ENCODE assay signal across 5 fruit fly cellular contexts in genomic region chr3L:2262515-2262944, dm6.
A peak's percentile ranks its signal among the peaks of the same experiment; 100 is the strongest.
TF ChIP-seq lines count a peak whose summit lies in the region.

oxt (minus strand) TSS chr3L:2262664.
CG13807 (plus strand) TSS chr3L:2262919.

- TF ChIP-seq CTCF in whole organism, embryonic (GFP tag; optimal IDR thresholded peaks at IDR 0.05; lab: Kevin White, UChicago), result peak; percentile 23

TF ChIP-seq in whole organism, adult, 20 proteins besides CTCF, POLR2A, EP300 and RAD21 (continues in another document):
- TF ChIP-seq cnc (optimal IDR thresholded peaks at IDR 0.05; lab: Kevin White, UChicago) (no peak), kay (GFP tag; lab: Kevin White, UChicago; ENCODE audit: borderline replicate concordance) (no peak), toe (GFP tag; optimal IDR thresholded peaks at IDR 0.05; lab: Kevin White, UChicago) (peak; percentile 72), CG7045 (GFP tag; optimal IDR thresholded peaks at IDR 0.05; lab: Kevin White, UChicago) (peak; percentile 86), cic (GFP tag; optimal IDR thresholded peaks at IDR 0.05; lab: Kevin White, UChicago) (peak; percentile 17), CG5204 (GFP tag; optimal IDR thresholded peaks at IDR 0.05; lab: Kevin White, UChicago) (peak; percentile 77), ovo (GFP tag; optimal IDR thresholded peaks at IDR 0.05; lab: Kevin White, UChicago) (peak; percentile 62), Clk (GFP tag; optimal IDR thresholded peaks at IDR 0.05; lab: Kevin White, UChicago) (no peak), CG12768 (GFP tag; optimal IDR thresholded peaks at IDR 0.05; lab: Kevin White, UChicago) (peak; percentile 72), CG14711 (tag; optimal IDR thresholded peaks at IDR 0.05; lab: Kevin White, UChicago) (peak; percentile 79), bab1 (GFP tag; optimal IDR thresholded peaks at IDR 0.05; lab: Kevin White, UChicago) (peak; percentile 96), CG7101 (tag; optimal IDR thresholded peaks at IDR 0.05; lab: Kevin White, UChicago) (peak; percentile 90), Mnt (GFP tag; optimal IDR thresholded peaks at IDR 0.05; lab: Kevin White, UChicago) (peak; percentile 78), pad (GFP tag; optimal IDR thresholded peaks at IDR 0.05; lab: Kevin White, UChicago) (peak; percentile 71), CG33017 (tag; optimal IDR thresholded peaks at IDR 0.05; lab: Kevin White, UChicago) (peak; percentile 78), tj (GFP tag; optimal IDR thresholded peaks at IDR 0.05; lab: Kevin White, UChicago) (peak; percentile 70), CG11617 (GFP tag; optimal IDR thresholded peaks at IDR 0.05; lab: Kevin White, UChicago) (peak; percentile 89), Hr96 (GFP tag; optimal IDR thresholded peaks at IDR 0.05; lab: Kevin White, UChicago) (peak; percentile 72)

TF ChIP-seq in whole organism, embryonic, 481 proteins besides CTCF, POLR2A, EP300 and RAD21 (continues in another document):
- TF ChIP-seq ase (GFP tag; IDR thresholded peaks at IDR 0.05; lab: Robert Waterston, UW) (peak; percentile 92), CG10274 (GFP tag; optimal IDR thresholded peaks at IDR 0.05; lab: Kevin White, UChicago) (peak; percentile 42), ems (GFP tag; optimal IDR thresholded peaks at IDR 0.05; lab: Kevin White, UChicago) (peak; percentile 66), CG14014 (GFP tag; IDR thresholded peaks at IDR 0.05; lab: Robert Waterston, UW) (peak; percentile 87), gem (tag; optimal IDR thresholded peaks at IDR 0.05; lab: Kevin White, UChicago) (peak; percentile 93), Hmr (GFP tag; optimal IDR thresholded peaks at IDR 0.05; lab: Kevin White, UChicago) (peak; percentile 89), CG7556 (GFP tag; optimal IDR thresholded peaks at IDR 0.05; lab: Kevin White, UChicago) (peak; percentile 82), ash1 (GFP tag; optimal IDR thresholded peaks at IDR 0.05; lab: Kevin White, UChicago) (peak; percentile 9), Dfd (GFP tag; optimal IDR thresholded peaks at IDR 0.05; lab: Kevin White, UChicago) (no peak), CG6813 (GFP tag; optimal IDR thresholded peaks at IDR 0.05; lab: Kevin White, UChicago) (peak; percentile 45), dmrt99B (tag; optimal IDR thresholded peaks at IDR 0.05; lab: Kevin White, UChicago) (peak; percentile 85), CG2116 (GFP tag; optimal IDR thresholded peaks at IDR 0.05; lab: Kevin White, UChicago) (peak; percentile 76), sisA (GFP tag; IDR thresholded peaks at IDR 0.05; lab: Robert Waterston, UW) (peak; percentile 91), CG13424 (tag; optimal IDR thresholded peaks at IDR 0.05; lab: Kevin White, UChicago) (peak; percentile 93), Mad (GFP tag; optimal IDR thresholded peaks at IDR 0.05; lab: Kevin White, UChicago) (peak; percentile 75), chif (GFP tag; optimal IDR thresholded peaks at IDR 0.05; lab: Kevin White, UChicago) (peak; percentile 51 to 66), CG14667 (GFP tag; IDR thresholded peaks at IDR 0.05; lab: Robert Waterston, UW) (peak; percentile 81), zfh2 (GFP tag; optimal IDR thresholded peaks at IDR 0.05; lab: Kevin White, UChicago) (peak; percentile 76)

TF ChIP-seq in whole organism, prepupa, 60 proteins besides CTCF, POLR2A, EP300 and RAD21 (continues in another document):
- TF ChIP-seq fd59A (GFP tag; optimal IDR thresholded peaks at IDR 0.05; lab: Kevin White, UChicago), result peak; percentile 76
- TF ChIP-seq dsx (GFP tag; optimal IDR thresholded peaks at IDR 0.05; lab: Kevin White, UChicago; ENCODE audit: poor library complexity, severe bottlenecking), result peak; percentile 81
- TF ChIP-seq Hr39 (GFP tag; optimal IDR thresholded peaks at IDR 0.05; lab: Kevin White, UChicago), result peak; percentile 80
- TF ChIP-seq net (GFP tag; optimal IDR thresholded peaks at IDR 0.05; lab: Kevin White, UChicago), result peak; percentile 87
- TF ChIP-seq CG8319 (GFP tag; optimal IDR thresholded peaks at IDR 0.05; lab: Kevin White, UChicago), result peak; percentile 80
- TF ChIP-seq CG6163 (GFP tag; IDR thresholded peaks at IDR 0.05; lab: Robert Waterston, UW), result peak; percentile 94
- peak; percentile 37 for TF ChIP-seq CG16779 (tag; optimal IDR thresholded peaks at IDR 0.05; lab: Kevin White, UChicago)
- peak; percentile 59 for TF ChIP-seq spab (GFP tag; optimal IDR thresholded peaks at IDR 0.05; lab: Kevin White, UChicago)
- TF ChIP-seq CG6808 (GFP tag; optimal IDR thresholded peaks at IDR 0.05; lab: Kevin White, UChicago), result peak; percentile 74
- peak in 1 of 2 experiments; percentile 78 for TF ChIP-seq salr (GFP tag; optimal IDR thresholded peaks at IDR 0.05; lab: Kevin White, UChicago)
- TF ChIP-seq CG10669 (GFP tag; optimal IDR thresholded peaks at IDR 0.05; lab: Kevin White, UChicago), result peak; percentile 76
- TF ChIP-seq pdm3 (GFP tag; optimal IDR thresholded peaks at IDR 0.05; lab: Kevin White, UChicago), result peak; percentile 87
- TF ChIP-seq esn (GFP tag; optimal IDR thresholded peaks at IDR 0.05; lab: Kevin White, UChicago), result peak; percentile 87
- TF ChIP-seq CG31627 (GFP tag; optimal IDR thresholded peaks at IDR 0.05; lab: Kevin White, UChicago), result peak; percentile 81
- TF ChIP-seq Eip78C (GFP tag; lab: Kevin White, UChicago), result peak; percentile 96
- peak; percentile 89 for TF ChIP-seq CG32006 (GFP tag; optimal IDR thresholded peaks at IDR 0.05; lab: Kevin White, UChicago)
- peak; percentile 84 for TF ChIP-seq cyc (GFP tag; optimal IDR thresholded peaks at IDR 0.05; lab: Kevin White, UChicago)
- TF ChIP-seq lz (GFP tag; optimal IDR thresholded peaks at IDR 0.05; lab: Kevin White, UChicago), result peak; percentile 87
- TF ChIP-seq Smox (GFP tag; optimal IDR thresholded peaks at IDR 0.05; lab: Kevin White, UChicago), result peak; percentile 83

TF ChIP-seq in whole organism, pupa, 21 proteins besides CTCF, POLR2A, EP300 and RAD21:
- peak; percentile 90 for TF ChIP-seq Ets98B (GFP tag; IDR thresholded peaks at IDR 0.05; lab: Robert Waterston, UW)
- peak; percentile 79 for TF ChIP-seq CG17806 (tag; optimal IDR thresholded peaks at IDR 0.05; lab: Kevin White, UChicago)
- peak; percentile 16 for TF ChIP-seq EcR (GFP tag; optimal IDR thresholded peaks at IDR 0.05; lab: Kevin White, UChicago)
- TF ChIP-seq D1 (tag; optimal IDR thresholded peaks at IDR 0.05; lab: Kevin White, UChicago), result no peak
- peak; percentile 83 for TF ChIP-seq Pif1B (GFP tag; optimal IDR thresholded peaks at IDR 0.05; lab: Kevin White, UChicago)
- peak; percentile 28; the same call in 1 of the 2 replicates for TF ChIP-seq CG10348 (GFP tag; IDR thresholded peaks at IDR 0.05; lab: Robert Waterston, UW)
- peak; percentile 60 for TF ChIP-seq gl (tag; optimal IDR thresholded peaks at IDR 0.05; lab: Kevin White, UChicago)
- no peak for TF ChIP-seq CG13204 (GFP tag; optimal IDR thresholded peaks at IDR 0.05; lab: Kevin White, UChicago)
- peak; percentile 81 for TF ChIP-seq CG8159 (tag; optimal IDR thresholded peaks at IDR 0.05; lab: Kevin White, UChicago)
- TF ChIP-seq CG34367 (tag; optimal IDR thresholded peaks at IDR 0.05; lab: Kevin White, UChicago), result peak; percentile 76
- peak; percentile 92 for TF ChIP-seq fd96Ca (GFP tag; IDR thresholded peaks at IDR 0.05; lab: Robert Waterston, UW)
- peak; percentile 79 for TF ChIP-seq Snoo (tag; optimal IDR thresholded peaks at IDR 0.05; lab: Kevin White, UChicago)
- peak; percentile 74 for TF ChIP-seq rn (GFP tag; IDR thresholded peaks at IDR 0.05; lab: Robert Waterston, UW)
- TF ChIP-seq CG8301 (tag; optimal IDR thresholded peaks at IDR 0.05; lab: Kevin White, UChicago), result peak; percentile 80
- TF ChIP-seq CG14655 (GFP tag; optimal IDR thresholded peaks at IDR 0.05; lab: Kevin White, UChicago), result no peak
- TF ChIP-seq CG9948 (tag; optimal IDR thresholded peaks at IDR 0.05; lab: Kevin White, UChicago), result peak; percentile 81
- peak; percentile 75 for TF ChIP-seq CG12605 (GFP tag; IDR thresholded peaks at IDR 0.05; lab: Robert Waterston, UW)
- TF ChIP-seq CG15710 (tag; optimal IDR thresholded peaks at IDR 0.05; lab: Kevin White, UChicago), result peak; percentile 87
- TF ChIP-seq CG4496 (GFP tag; IDR thresholded peaks at IDR 0.05; lab: Robert Waterston, UW), result peak; percentile 94
- TF ChIP-seq CG32121 (GFP tag; IDR thresholded peaks at IDR 0.05; lab: Robert Waterston, UW), result peak; percentile 87
- TF ChIP-seq Pif1A (GFP tag; optimal IDR thresholded peaks at IDR 0.05; lab: Kevin White, UChicago), result no peak

TF ChIP-seq in whole organism, wandering third instar larva, 38 proteins besides CTCF, POLR2A, EP300 and RAD21 (continues in another document):
- TF ChIP-seq Hr78 (GFP tag; optimal IDR thresholded peaks at IDR 0.05; lab: Kevin White, UChicago) (no peak), pan (optimal IDR thresholded peaks at IDR 0.05; lab: Kevin White, UChicago) (no peak), HLH106 (tag; optimal IDR thresholded peaks at IDR 0.05; lab: Kevin White, UChicago) (peak; percentile 92), dl (GFP tag; optimal IDR thresholded peaks at IDR 0.05; lab: Kevin White, UChicago; ENCODE audit: insufficient read depth in 1 of 2, partially characterized antibody in 2 of 2) (no peak), Dfd (GFP tag; optimal IDR thresholded peaks at IDR 0.05; lab: Kevin White, UChicago) (no peak), ey (GFP tag; optimal IDR thresholded peaks at IDR 0.05; lab: Kevin White, UChicago) (peak; percentile 64), Sp1 (GFP tag; optimal IDR thresholded peaks at IDR 0.05; lab: Kevin White, UChicago) (peak; percentile 86), Mio (GFP tag; optimal IDR thresholded peaks at IDR 0.05; lab: Kevin White, UChicago) (no peak), CrebA (GFP tag; optimal IDR thresholded peaks at IDR 0.05; lab: Kevin White, UChicago; ENCODE audit: borderline replicate concordance) (no peak), sage (GFP tag; optimal IDR thresholded peaks at IDR 0.05; lab: Kevin White, UChicago) (no peak), jim (GFP tag; optimal IDR thresholded peaks at IDR 0.05; lab: Kevin White, UChicago) (no peak), Myc (optimal IDR thresholded peaks at IDR 0.05; lab: Kevin White, UChicago) (peak; percentile 4), rgr (GFP tag; optimal IDR thresholded peaks at IDR 0.05; lab: Kevin White, UChicago) (peak; percentile 94), foxo (GFP tag; optimal IDR thresholded peaks at IDR 0.05; lab: Kevin White, UChicago) (peak in 1 of 2 experiments; percentile 86), Hr83 (GFP tag; optimal IDR thresholded peaks at IDR 0.05; lab: Kevin White, UChicago; ENCODE audit: poor library complexity, severe bottlenecking) (peak; percentile 69), h (GFP tag; optimal IDR thresholded peaks at IDR 0.05; lab: Kevin White, UChicago) (peak; percentile 96), br (GFP tag; optimal IDR thresholded peaks at IDR 0.05; lab: Kevin White, UChicago) (peak; percentile 76), dsf (GFP tag; optimal IDR thresholded peaks at IDR 0.05; lab: Kevin White, UChicago; ENCODE audit: borderline replicate concordance) (no peak), GATAd (GFP tag; optimal IDR thresholded peaks at IDR 0.05; lab: Kevin White, UChicago) (peak; percentile 32), Dif (GFP tag; optimal IDR thresholded peaks at IDR 0.05; lab: Kevin White, UChicago; ENCODE audit: partially characterized antibody) (no peak), dmrt93B (GFP tag; optimal IDR thresholded peaks at IDR 0.05; lab: Kevin White, UChicago) (peak; percentile 76), Rel (GFP tag; optimal IDR thresholded peaks at IDR 0.05; lab: Kevin White, UChicago) (no peak), Rel (tag; optimal IDR thresholded peaks at IDR 0.05; lab: Kevin White, UChicago) (peak; percentile 82)
